Worm (Caenorhabditis elegans): ENCODE measurements around the gene cyp-23A1.

The cyp-23A1 gene

ce11 chrII:4565205-4565604, 53.2 kb downstream of the cyp-23A1 start:
- no peak for TF ChIP-seq snpc-4 (tag; optimal IDR thresholded peaks at IDR 0.05)
- peak; percentile 58 for TF ChIP-seq elt-2 (tag; optimal IDR thresholded peaks at IDR 0.05)
- peak; percentile 24 for TF ChIP-seq lsy-12 (tag; optimal IDR thresholded peaks at IDR 0.05)
